Worm (Caenorhabditis elegans): ENCODE data around the gene Y39A1A.21.

The Y39A1A.21 gene

ce11 chrIII:10703833-10704232 is 3.0 kb downstream of the Y39A1A.21 start:
- TF ChIP-seq nhr-28 (tag; optimal IDR thresholded peaks at IDR 0.05), result no peak

ce11 chrIII:10702805-10703204 is 4.0 kb downstream of the Y39A1A.21 start:
- TF ChIP-seq M03D4.4 (tag; optimal IDR thresholded peaks at IDR 0.05) (no peak), elt-3 (tag; optimal IDR thresholded peaks at IDR 0.05) (no peak), sem-2 (GFP tag; optimal IDR thresholded peaks at IDR 0.05) (no peak), bed-3 (GFP tag; optimal IDR thresholded peaks at IDR 0.05) (no peak), mab-5 (tag; optimal IDR thresholded peaks at IDR 0.05) (no peak), hlh-1 (tag; optimal IDR thresholded peaks at IDR 0.05) (no peak), nhr-28 (tag; optimal IDR thresholded peaks at IDR 0.05) (no peak), drap-1 (GFP tag; optimal IDR thresholded peaks at IDR 0.05) (no peak), lin-13 (tag; optimal IDR thresholded peaks at IDR 0.05) (no peak), elt-1 (tag; optimal IDR thresholded peaks at IDR 0.05; ENCODE audit: borderline replicate concordance, insufficient read depth) (no peak), sptf-1 (tag; optimal IDR thresholded peaks at IDR 0.05) (no peak), snpc-4 (tag; optimal IDR thresholded peaks at IDR 0.05) (no peak)

- TF ChIP-seq nhr-28 (tag; optimal IDR thresholded peaks at IDR 0.05) (no peak), cnd-1 (tag; optimal IDR thresholded peaks at IDR 0.05) (no peak), nhr-2 (tag; optimal IDR thresholded peaks at IDR 0.05) (no peak), unc-62 (GFP tag; optimal IDR thresholded peaks at IDR 0.05) (no peak), pha-4 (tag; optimal IDR thresholded peaks at IDR 0.05) (no peak), sptf-1 (tag; optimal IDR thresholded peaks at IDR 0.05) (no peak)
Measured at ce11 chrIII:10700460-10700859, 6.4 kb downstream of the Y39A1A.21 start, which contains the start of gene Y39A1A.20. Gene Y39A1A.20 (minus strand): TSS chrIII:10700560.

ce11 chrIII:10694294-10694693 is 12.5 kb downstream of the Y39A1A.21 start, which contains the start of the genes Y39A1A.18 and fmo-3:
Gene Y39A1A.18 (minus strand): TSS chrIII:10694485.
Gene fmo-3 (plus strand): TSS chrIII:10694681.
- no peak for TF ChIP-seq ceh-39 (tag; optimal IDR thresholded peaks at IDR 0.05)
- no peak for TF ChIP-seq pha-4 (tag; optimal IDR thresholded peaks at IDR 0.05)
- TF ChIP-seq nhr-12 (tag; optimal IDR thresholded peaks at IDR 0.05), result no peak
- no peak for TF ChIP-seq mls-2 (tag; optimal IDR thresholded peaks at IDR 0.05)
- no peak for TF ChIP-seq unc-62 (GFP tag; optimal IDR thresholded peaks at IDR 0.05)
- TF ChIP-seq sem-2 (GFP tag; optimal IDR thresholded peaks at IDR 0.05), result no peak
- TF ChIP-seq ztf-11 (tag; optimal IDR thresholded peaks at IDR 0.05), result no peak
- no peak for TF ChIP-seq cnd-1 (tag; optimal IDR thresholded peaks at IDR 0.05)

ce11 chrIII:10691019-10691418 is 15.8 kb downstream of the Y39A1A.21 start, which contains the start of gene Y39A1A.17:
Gene Y39A1A.17 (minus strand): TSS chrIII:10691119.
- TF ChIP-seq ham-2 (GFP tag; optimal IDR thresholded peaks at IDR 0.05) (no peak), nhr-12 (tag; optimal IDR thresholded peaks at IDR 0.05) (no peak), ceh-39 (tag; optimal IDR thresholded peaks at IDR 0.05) (no peak), mep-1 (tag; optimal IDR thresholded peaks at IDR 0.05) (no peak), sptf-1 (tag; optimal IDR thresholded peaks at IDR 0.05) (no peak), elt-1 (tag; optimal IDR thresholded peaks at IDR 0.05; ENCODE audit: borderline replicate concordance, insufficient read depth) (no peak), nhr-237 (tag; optimal IDR thresholded peaks at IDR 0.05) (no peak), nhr-28 (tag; optimal IDR thresholded peaks at IDR 0.05) (no peak), unc-120 (tag; optimal IDR thresholded peaks at IDR 0.05; ENCODE audit: poor library complexity, severe bottlenecking) (no peak), blmp-1 (tag; optimal IDR thresholded peaks at IDR 0.05) (no peak), ceh-83 (GFP tag; optimal IDR thresholded peaks at IDR 0.05) (no peak), lsy-2 (tag; optimal IDR thresholded peaks at IDR 0.05) (no peak), mab-5 (tag; optimal IDR thresholded peaks at IDR 0.05) (no peak), tbx-8 (GFP tag; optimal IDR thresholded peaks at IDR 0.05) (no peak), M03D4.4 (tag; optimal IDR thresholded peaks at IDR 0.05) (no peak), unc-39 (tag; optimal IDR thresholded peaks at IDR 0.05) (no peak), hlh-1 (tag; optimal IDR thresholded peaks at IDR 0.05) (no peak), lin-32 (GFP tag; optimal IDR thresholded peaks at IDR 0.05) (no peak)

- TF ChIP-seq ces-1 (GFP tag; optimal IDR thresholded peaks at IDR 0.05), result no peak
- TF ChIP-seq lsy-2 (tag; optimal IDR thresholded peaks at IDR 0.05), result no peak
- no peak for TF ChIP-seq ham-2 (GFP tag; optimal IDR thresholded peaks at IDR 0.05)
- TF ChIP-seq nhr-28 (tag; optimal IDR thresholded peaks at IDR 0.05), result no peak
- no peak for TF ChIP-seq lin-13 (tag; optimal IDR thresholded peaks at IDR 0.05)
- TF ChIP-seq bed-3 (GFP tag; optimal IDR thresholded peaks at IDR 0.05), result no peak
- TF ChIP-seq sem-2 (GFP tag; optimal IDR thresholded peaks at IDR 0.05), result no peak
- no peak for TF ChIP-seq mab-5 (tag; optimal IDR thresholded peaks at IDR 0.05)
- TF ChIP-seq ceh-39 (tag; optimal IDR thresholded peaks at IDR 0.05), result no peak
- TF ChIP-seq nhr-237 (tag; optimal IDR thresholded peaks at IDR 0.05), result no peak
- TF ChIP-seq snpc-4 (tag; optimal IDR thresholded peaks at IDR 0.05), result no peak
- TF ChIP-seq nhr-76 (tag; optimal IDR thresholded peaks at IDR 0.05), result no peak
Measured at ce11 chrIII:10689057-10689456, 17.8 kb downstream of the Y39A1A.21 start, which contains the start of gene Y39A1A.31. Gene Y39A1A.31 (minus strand): TSS chrIII:10689157.

Data from whole organism, mixed stage, embryonic.